Worm (Caenorhabditis elegans) whole organism, early embryonic: ENCODE measurements around the gene srp-2.

Source experiments
- ama-1 ChIP-seq: fragments of 150-350 bp; optimal IDR thresholded peaks from 2 replicates; lab custom pipeline; 2014
- ceh-36 ChIP-seq: sonication (generic microtip); optimal IDR thresholded peaks from 2 replicates; lab custom pipeline; 2016; ENCODE audit warnings: missing genetic modification characterization, inconsistent platforms, missing compliant biosample characterization

- TF ChIP-seq ama-1 (lab: Kevin White, UChicago) (no peak), ceh-36 (no peak)
Measured at ce11 chrV:778339-778738, 15.9 kb downstream of the srp-2 start, which contains the start of gene srbc-59.
